Worm (Caenorhabditis elegans): ENCODE data around the gene F11A5.17.

The F11A5.17 gene

DNA sequence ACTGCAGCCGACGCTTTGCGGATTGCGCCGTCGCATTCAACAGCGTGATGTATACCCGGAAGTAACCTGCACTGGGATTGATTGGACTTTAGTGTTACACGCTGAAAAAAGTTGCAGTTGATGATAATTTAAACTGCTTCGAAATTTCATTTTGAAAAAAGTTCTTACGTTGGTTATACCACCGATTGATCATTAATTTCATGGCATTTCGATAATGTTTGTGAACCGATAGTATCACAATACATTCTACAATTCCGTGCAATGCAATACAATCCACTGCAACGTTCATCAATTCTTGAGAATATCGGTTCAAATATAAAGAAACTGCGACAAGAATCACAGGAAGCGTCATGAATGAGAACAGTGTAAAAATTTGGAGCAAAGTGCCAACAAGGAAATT, 33.3 kb downstream of the F11A5.17 start, which contains the start of gene F21H7.3:
Gene F21H7.3, minus strand, starts transcription at position 101 of the 400 bp plus-strand sequence.
- TF ChIP-seq lin-11 (tag; optimal IDR thresholded peaks at IDR 0.05) = no peak
- TF ChIP-seq nhr-232 (tag; optimal IDR thresholded peaks at IDR 0.05) = no peak
- TF ChIP-seq C08G9.2 (tag; optimal IDR thresholded peaks at IDR 0.05) = no peak
- TF ChIP-seq ceh-6 (GFP tag; optimal IDR thresholded peaks at IDR 0.05) = no peak
- TF ChIP-seq mec-3 (tag; optimal IDR thresholded peaks at IDR 0.05; ENCODE audit: borderline replicate concordance) = no peak
- TF ChIP-seq ref-2 (tag; optimal IDR thresholded peaks at IDR 0.05) = no peak
- no peak for TF ChIP-seq ztf-16 (tag; optimal IDR thresholded peaks at IDR 0.05)

DNA sequence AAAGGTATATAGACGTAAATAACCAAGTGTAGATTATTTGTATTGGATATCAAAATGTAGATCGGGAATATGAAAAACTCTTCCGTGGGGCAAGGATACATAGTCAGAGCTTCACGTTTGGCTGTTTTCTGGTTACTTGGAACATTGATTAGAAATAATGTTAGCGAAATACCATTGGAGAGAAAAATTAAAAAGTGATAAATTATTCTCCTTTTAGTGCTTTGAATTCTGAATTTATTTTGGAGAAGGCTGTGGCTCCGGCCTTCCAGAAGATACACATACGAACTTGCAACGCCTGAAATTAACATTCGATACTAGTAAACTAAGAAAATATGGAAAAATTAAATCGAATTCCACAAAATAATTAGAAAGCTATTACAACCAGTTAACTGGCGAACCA, 33.8 kb downstream of the F11A5.17 start, which contains the start of gene srh-98:
Gene srh-98, minus strand, starts transcription at position 101 of the 400 bp plus-strand sequence.
- TF ChIP-seq hlh-30 (tag; optimal IDR thresholded peaks at IDR 0.05; ENCODE audit: insufficient read depth) = no peak

DNA sequence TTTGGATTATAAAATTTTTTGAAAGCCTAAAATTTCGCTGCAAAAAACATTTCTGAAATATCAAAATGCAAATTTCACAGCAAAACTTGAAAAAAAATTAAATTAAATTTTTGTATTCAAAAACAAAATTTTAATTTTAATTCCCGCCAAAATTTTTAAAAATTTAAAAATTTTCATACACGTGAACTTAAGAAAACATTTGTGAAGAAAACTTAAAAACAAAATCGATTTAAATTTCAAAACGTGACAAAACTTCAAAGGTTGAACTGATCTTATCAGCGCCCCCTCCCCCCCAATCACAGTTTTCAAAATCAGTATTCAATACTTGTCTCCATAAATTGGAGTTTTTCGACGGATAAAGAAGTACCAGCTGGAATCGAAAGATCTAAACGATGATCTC, 35.4 kb downstream of the F11A5.17 start, which contains the start of gene F21H7.5:
Gene F21H7.5, plus strand, starts transcription at position 301 of the 400 bp plus-strand sequence.
- no peak for TF ChIP-seq fkh-10 (GFP tag; optimal IDR thresholded peaks at IDR 0.05)

DNA sequence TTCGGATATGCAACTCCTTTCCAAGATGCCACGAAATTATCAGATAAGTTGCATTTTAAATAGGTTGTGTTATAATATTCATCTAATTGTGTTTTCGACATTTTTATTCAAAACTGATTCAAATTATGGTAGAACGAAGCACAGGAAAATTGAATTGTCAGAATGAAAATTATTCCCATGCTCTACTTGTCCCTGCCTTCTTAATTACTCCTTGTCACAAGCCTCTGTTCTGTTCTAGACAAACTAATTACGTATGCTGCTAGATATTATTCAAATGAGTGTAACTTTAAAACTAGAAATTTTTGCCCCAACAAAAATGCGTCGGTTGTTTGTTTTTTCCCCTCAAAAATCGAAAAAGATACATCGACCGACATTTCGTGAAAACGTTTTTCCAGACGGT, 42.2 kb downstream of the F11A5.17 start, which contains the start of gene srh-104:
Gene srh-104, minus strand, starts transcription at position 101 of the 400 bp plus-strand sequence.
- TF ChIP-seq ahr-1 (tag; optimal IDR thresholded peaks at IDR 0.05) (no peak), F13H6.1 (tag; optimal IDR thresholded peaks at IDR 0.05) (no peak), gmeb-2 (tag; optimal IDR thresholded peaks at IDR 0.05) (no peak), sox-4 (tag; optimal IDR thresholded peaks at IDR 0.05) (no peak), npax-4 (tag; optimal IDR thresholded peaks at IDR 0.05) (no peak), unc-42 (tag; optimal IDR thresholded peaks at IDR 0.05) (no peak), lim-6 (tag; optimal IDR thresholded peaks at IDR 0.05) (no peak), pat-9 (tag; optimal IDR thresholded peaks at IDR 0.05) (no peak), C38D4.7 (GFP tag; optimal IDR thresholded peaks at IDR 0.05) (no peak), hlh-13 (GFP tag; optimal IDR thresholded peaks at IDR 0.05) (no peak), tbx-2 (tag; optimal IDR thresholded peaks at IDR 0.05) (no peak), ceh-22 (tag; optimal IDR thresholded peaks at IDR 0.05) (no peak), ceh-45 (GFP tag; IDR thresholded peaks at IDR 0.05) (no peak), ttx-3 (tag; optimal IDR thresholded peaks at IDR 0.05) (no peak), unc-86 (tag; optimal IDR thresholded peaks at IDR 0.05) (no peak)

DNA sequence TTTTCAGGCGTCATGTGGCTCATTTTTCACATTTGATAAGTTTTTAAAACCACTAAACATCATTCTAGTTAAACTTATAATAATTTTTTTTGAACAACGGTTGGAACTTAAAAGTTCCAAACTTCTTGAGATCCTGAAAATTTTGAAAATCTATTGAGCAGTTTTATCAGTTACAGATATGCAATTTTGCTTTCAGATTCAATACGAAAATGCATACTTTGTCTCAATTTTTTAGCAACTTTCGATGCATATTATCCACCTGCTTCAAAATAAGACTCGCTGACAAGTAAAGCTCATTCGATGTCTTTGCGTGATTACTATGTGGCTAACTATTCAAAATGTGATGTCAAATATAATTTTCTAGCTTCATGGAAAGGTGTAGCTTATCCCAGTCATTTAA, 44.7 kb downstream of the F11A5.17 start, which contains the start of gene srh-95:
Gene srh-95, plus strand, starts transcription at position 301 of the 400 bp plus-strand sequence.
- TF ChIP-seq dmd-4 (tag; optimal IDR thresholded peaks at IDR 0.05; ENCODE audit: borderline replicate concordance) = no peak
- no peak for TF ChIP-seq ets-4 (tag; optimal IDR thresholded peaks at IDR 0.05)
- TF ChIP-seq fkh-6 (tag; optimal IDR thresholded peaks at IDR 0.05) = no peak
- no peak for TF ChIP-seq mec-3 (tag; optimal IDR thresholded peaks at IDR 0.05; ENCODE audit: borderline replicate concordance)
- TF ChIP-seq unc-55 (GFP tag; optimal IDR thresholded peaks at IDR 0.05) = no peak
- no peak for TF ChIP-seq che-1 (tag; optimal IDR thresholded peaks at IDR 0.05)
- TF ChIP-seq ceh-34 (tag; optimal IDR thresholded peaks at IDR 0.05) = no peak
- no peak for TF ChIP-seq T23F11.4 (GFP tag; optimal IDR thresholded peaks at IDR 0.05)

DNA sequence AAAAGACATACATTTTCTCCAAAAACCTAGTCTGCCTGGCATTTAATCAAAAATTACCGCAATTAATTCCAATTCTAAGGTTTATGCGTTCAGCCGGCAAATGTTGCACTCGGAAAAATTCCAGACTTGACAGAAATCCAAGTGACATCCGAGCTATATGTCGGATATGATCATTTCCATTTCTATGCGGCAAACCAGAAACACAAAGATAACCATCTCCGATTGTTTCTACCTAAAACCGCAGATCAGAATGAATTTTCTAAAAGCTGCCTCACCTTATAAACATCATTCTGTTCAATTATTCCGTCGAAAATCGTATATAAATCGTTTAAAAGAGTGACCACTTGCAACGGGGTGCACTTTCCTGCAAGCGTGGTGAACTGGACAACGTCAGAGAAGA, 47.3 kb downstream of the F11A5.17 start:
- TF ChIP-seq rnt-1 (tag; optimal IDR thresholded peaks at IDR 0.05) (peak; percentile 76), ceh-6 (GFP tag; optimal IDR thresholded peaks at IDR 0.05) (no peak)
